Worm (Caenorhabditis elegans): ENCODE results near the gene srx-46.

srx-46 gene

DNA sequence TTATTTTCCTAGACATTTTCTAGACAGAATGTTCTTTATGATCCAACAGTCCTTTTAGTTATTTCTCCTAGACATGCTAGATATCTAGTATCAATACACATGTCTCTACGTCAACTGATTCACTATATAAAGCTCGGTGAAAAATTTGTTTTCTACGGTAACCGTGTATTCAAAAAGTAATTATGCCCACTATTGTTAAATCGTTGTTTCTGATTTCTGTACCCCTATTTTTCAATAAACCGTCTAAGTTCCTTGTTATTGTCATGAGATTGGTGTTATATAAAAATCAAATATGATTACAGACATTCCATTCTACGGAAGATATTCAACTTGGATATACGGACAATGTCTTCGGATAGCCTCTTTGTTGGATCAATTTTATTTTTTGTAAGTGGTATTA is at the start of gene srx-46:
Gene srx-46, plus strand, starts transcription at position 301 of the 400 bp plus-strand sequence.
- TF ChIP-seq nhr-12 (tag; optimal IDR thresholded peaks at IDR 0.05): no peak
- TF ChIP-seq lir-3 (tag; optimal IDR thresholded peaks at IDR 0.05; ENCODE audit: poor library complexity): no peak
- TF ChIP-seq mab-9 (GFP tag; IDR thresholded peaks at IDR 0.05): no peak
- TF ChIP-seq aly-2 (tag; optimal IDR thresholded peaks at IDR 0.05): no peak
- TF ChIP-seq zag-1 (tag; optimal IDR thresholded peaks at IDR 0.05): no peak
- TF ChIP-seq nhr-77 (tag; optimal IDR thresholded peaks at IDR 0.05): no peak
- no peak for TF ChIP-seq aha-1 (tag; optimal IDR thresholded peaks at IDR 0.05)
- TF ChIP-seq vab-15 (tag; optimal IDR thresholded peaks at IDR 0.05): no peak

DNA sequence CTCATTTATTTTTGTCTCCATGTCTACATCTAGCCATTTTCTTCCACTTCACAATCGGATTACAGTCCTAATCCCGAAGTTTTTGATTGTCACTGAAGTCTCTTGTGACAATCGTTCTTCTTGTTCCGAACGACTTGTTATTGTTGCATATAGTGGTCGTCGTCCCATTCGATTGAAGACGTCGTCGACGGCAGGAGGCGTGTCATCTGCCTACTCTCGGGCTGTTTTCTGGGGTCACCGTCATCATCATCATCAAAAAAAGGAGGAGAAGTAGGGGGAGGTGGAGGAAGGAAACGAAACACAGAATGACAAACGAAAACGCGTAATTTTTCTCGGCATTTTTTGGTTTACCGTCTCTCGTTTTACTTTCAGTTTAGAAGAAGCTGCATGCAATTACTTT is 47.9 kb upstream of the srx-46 start, which contains the start of gene F44A2.3:
Gene F44A2.3, plus strand, starts transcription at position 301 of the 400 bp plus-strand sequence.
- TF ChIP-seq blmp-1 (tag; optimal IDR thresholded peaks at IDR 0.05): peak; percentile 26
- TF ChIP-seq lin-15B (tag; optimal IDR thresholded peaks at IDR 0.05): no peak
- no peak for TF ChIP-seq efl-1 (optimal IDR thresholded peaks at IDR 0.05)
- peak in 1 of 2 experiments; percentile 29 for TF ChIP-seq efl-1 (GFP tag; optimal IDR thresholded peaks at IDR 0.05 in 1 of 2)
- TF ChIP-seq ceh-63 (GFP tag; optimal IDR thresholded peaks at IDR 0.05): no peak

DNA sequence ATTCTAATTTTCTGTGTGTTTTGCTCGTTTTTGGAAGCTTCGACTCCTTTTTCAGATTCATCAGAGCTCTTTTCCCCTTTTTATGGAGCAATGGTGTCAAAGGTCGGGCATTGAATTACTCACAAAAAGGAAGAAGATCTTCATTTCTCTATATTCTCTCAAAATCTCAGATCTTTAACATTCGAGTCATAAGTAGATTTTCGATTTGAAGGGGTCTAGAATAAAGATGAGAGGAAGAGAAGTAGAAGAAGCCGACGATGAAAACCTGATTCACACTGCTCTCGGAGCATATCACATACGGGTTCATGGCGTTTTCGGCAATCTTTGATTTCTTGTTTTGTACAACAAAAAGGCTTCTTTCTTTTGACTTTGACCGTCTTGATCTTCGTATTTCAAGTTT is 40.7 kb upstream of the srx-46 start:
- TF ChIP-seq dpl-1 (GFP tag; optimal IDR thresholded peaks at IDR 0.05): no peak
- TF ChIP-seq isw-1 (GFP tag; IDR thresholded peaks at IDR 0.05): no peak
- TF ChIP-seq C34B4.2 (tag; optimal IDR thresholded peaks at IDR 0.05): no peak
- no peak for TF ChIP-seq lin-13 (GFP tag; optimal IDR thresholded peaks at IDR 0.05)
- no peak for TF ChIP-seq fos-1 (tag; optimal IDR thresholded peaks at IDR 0.05)
- no peak for TF ChIP-seq ces-1 (GFP tag; optimal IDR thresholded peaks at IDR 0.05)
- TF ChIP-seq nhr-77 (tag; optimal IDR thresholded peaks at IDR 0.05): no peak
- TF ChIP-seq mef-2 (tag; optimal IDR thresholded peaks at IDR 0.05): no peak
- TF ChIP-seq efl-1 (optimal IDR thresholded peaks at IDR 0.05): no peak
- peak in 1 of 2 experiments; percentile 59 for TF ChIP-seq efl-1 (GFP tag; optimal IDR thresholded peaks at IDR 0.05 in 1 of 2)
- peak; percentile 24 for TF ChIP-seq lin-14 (GFP tag; optimal IDR thresholded peaks at IDR 0.05)
- no peak for TF ChIP-seq lin-35 (GFP tag; optimal IDR thresholded peaks at IDR 0.05)
- TF ChIP-seq dsc-1 (tag; optimal IDR thresholded peaks at IDR 0.05): no peak
- no peak for TF ChIP-seq elt-2 (tag; optimal IDR thresholded peaks at IDR 0.05)
- no peak for TF ChIP-seq mab-9 (GFP tag; IDR thresholded peaks at IDR 0.05)
- TF ChIP-seq swsn-7 (tag; optimal IDR thresholded peaks at IDR 0.05): no peak
- TF ChIP-seq nhr-84 (tag; optimal IDR thresholded peaks at IDR 0.05): no peak
- peak; percentile 85 for TF ChIP-seq fkh-10 (GFP tag; optimal IDR thresholded peaks at IDR 0.05)
- no peak for TF ChIP-seq nhr-85 (tag)
- TF ChIP-seq unc-86 (tag; optimal IDR thresholded peaks at IDR 0.05): no peak
- no peak for TF ChIP-seq mep-1 (tag; optimal IDR thresholded peaks at IDR 0.05)
- TF ChIP-seq hlh-4 (tag; optimal IDR thresholded peaks at IDR 0.05): no peak
- TF ChIP-seq ets-5 (GFP tag; IDR thresholded peaks at IDR 0.05): no peak
- no peak for TF ChIP-seq grh-1 (GFP tag; IDR thresholded peaks at IDR 0.05)
- TF ChIP-seq unc-130 (tag; optimal IDR thresholded peaks at IDR 0.05): no peak
- no peak for TF ChIP-seq F16B12.6 (tag; optimal IDR thresholded peaks at IDR 0.05)

DNA sequence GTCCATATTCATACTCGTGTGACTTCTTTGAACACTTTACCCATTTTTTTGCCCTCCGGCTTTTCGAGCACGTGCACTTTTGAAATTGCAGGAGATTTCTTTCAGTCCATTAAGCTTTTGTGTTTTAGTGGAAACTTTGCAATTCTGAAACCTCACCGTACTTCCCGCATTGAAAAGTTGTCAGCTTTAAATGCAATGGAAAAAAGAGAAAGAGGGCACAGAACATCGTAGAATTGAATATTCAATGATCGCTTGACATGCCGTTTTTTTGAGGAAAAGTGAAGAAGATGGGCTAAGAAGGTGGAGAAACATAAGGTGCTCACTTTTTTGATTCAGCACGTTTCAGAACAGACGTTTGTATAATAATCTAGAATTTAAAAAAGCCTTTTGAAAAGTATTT is 38.6 kb upstream of the srx-46 start:
- TF ChIP-seq nhr-28 (tag; optimal IDR thresholded peaks at IDR 0.05) (no peak), ceh-82 (tag; optimal IDR thresholded peaks at IDR 0.05) (no peak), grh-1 (GFP tag; IDR thresholded peaks at IDR 0.05) (no peak), nhr-237 (tag; optimal IDR thresholded peaks at IDR 0.05) (no peak), C04F5.9 (tag; optimal IDR thresholded peaks at IDR 0.05) (no peak), C34B4.2 (tag; optimal IDR thresholded peaks at IDR 0.05) (no peak), lin-13 (GFP tag; optimal IDR thresholded peaks at IDR 0.05) (no peak), xbp-1 (tag; optimal IDR thresholded peaks at IDR 0.05) (no peak), dsc-1 (tag; optimal IDR thresholded peaks at IDR 0.05) (no peak), fkh-10 (GFP tag; optimal IDR thresholded peaks at IDR 0.05) (no peak)
